Fruit fly (Drosophila melanogaster) whole organism, embryonic: ENCODE data around the gene SsRbeta.

ENCODE experiments used
- Atf-2 ChIP-seq: fragments of 200-800 bp; sonication (Bioruptor generic); optimal IDR thresholded peaks from 2 replicates; lab custom pipeline; 2016; ENCODE audit warnings: missing biosample characterization, missing genetic modification characterization
- Atf3 ChIP-seq: fragments of 200-800 bp; sonication (Bioruptor generic); optimal IDR thresholded peaks from 3 replicates; lab custom pipeline; 2016; ENCODE audit warnings: missing biosample characterization, missing genetic modification characterization
- B-H1 ChIP-seq: fragments of 200-800 bp; sonication (Bioruptor generic); IDR thresholded peaks from 3 replicates; pipeline ENCODE4 v1.3.6; 2022; ENCODE audit warnings: missing biosample characterization, missing genetic modification characterization
- Bdp1 ChIP-seq: fragments of 200-800 bp; sonication (Bioruptor generic); optimal IDR thresholded peaks from 3 replicates; lab custom pipeline; 2016; ENCODE audit warnings: missing biosample characterization, missing genetic modification characterization
- CG11093 ChIP-seq: fragments of 200-800 bp; sonication (Bioruptor generic); IDR thresholded peaks from 3 replicates; pipeline ENCODE4 v1.3.6; 2022; ENCODE audit warnings: missing biosample characterization, missing genetic modification characterization
- CG11247 ChIP-seq: fragments of 200-800 bp; sonication (Bioruptor generic); IDR thresholded peaks from 2 replicates; pipeline ENCODE4 v1.3.6; 2022; ENCODE audit warnings: missing biosample characterization, missing genetic modification characterization
- CG11560 ChIP-seq: fragments of 200-800 bp; sonication (Bioruptor generic); IDR thresholded peaks from 3 replicates; pipeline ENCODE4 v1.3.6; 2022; ENCODE audit warnings: missing biosample characterization, missing genetic modification characterization
- CG12104 ChIP-seq: fragments of 200-800 bp; sonication (Bioruptor generic); optimal IDR thresholded peaks from 3 replicates; lab custom pipeline; 2016; ENCODE audit warnings: missing biosample characterization, missing genetic modification characterization
- CG12769 ChIP-seq: fragments of 200-800 bp; sonication (Bioruptor generic); optimal IDR thresholded peaks from 2 replicates; lab custom pipeline; 2019; ENCODE audit warnings: missing biosample characterization, mild to moderate bottlenecking, missing genetic modification characterization, moderate library complexity
- CG14860 ChIP-seq: fragments of 200-800 bp; sonication (Bioruptor generic); IDR thresholded peaks from 3 replicates; pipeline ENCODE4 v1.3.6; 2022; ENCODE audit warnings: missing biosample characterization, missing genetic modification characterization; ENCODE audit not compliant: partially characterized antibody
- CG15696 ChIP-seq: fragments of 200-800 bp; sonication (Bioruptor generic); optimal IDR thresholded peaks from 2 replicates; lab custom pipeline; 2019; ENCODE audit warnings: missing biosample characterization, mild to moderate bottlenecking, missing genetic modification characterization, moderate library complexity
- CG2202 ChIP-seq: fragments of 200-800 bp; sonication (Bioruptor generic); optimal IDR thresholded peaks from 2 replicates; lab custom pipeline; 2018; ENCODE audit warnings: missing biosample characterization, mild to moderate bottlenecking, missing genetic modification characterization
- CG30431 ChIP-seq: fragments of 200-800 bp; sonication (Bioruptor generic); optimal IDR thresholded peaks from 2 replicates; lab custom pipeline; 2017; ENCODE audit warnings: missing biosample characterization, missing genetic modification characterization
- CG4730 ChIP-seq: fragments of 200-800 bp; sonication (Bioruptor generic); IDR thresholded peaks from 2 replicates; pipeline ENCODE4 v1.3.6; 2022; ENCODE audit warnings: missing biosample characterization, missing genetic modification characterization
- CG7372 ChIP-seq: fragments of 200-800 bp; sonication (Bioruptor generic); IDR thresholded peaks from 2 replicates; pipeline ENCODE4 v1.3.6; 2022; ENCODE audit warnings: missing biosample characterization, missing genetic modification characterization
- CG7556 ChIP-seq: fragments of 200-800 bp; sonication (Bioruptor generic); optimal IDR thresholded peaks from 2 replicates; lab custom pipeline; 2017; ENCODE audit warnings: missing biosample characterization, mild to moderate bottlenecking, missing genetic modification characterization
- CG7963 ChIP-seq: fragments of 200-800 bp; sonication (Bioruptor generic); IDR thresholded peaks from 3 replicates; pipeline ENCODE4 v1.3.6; 2022; ENCODE audit warnings: missing biosample characterization, missing genetic modification characterization; ENCODE audit not compliant: partially characterized antibody
- CG8765 ChIP-seq: fragments of 200-800 bp; sonication (Bioruptor generic); IDR thresholded peaks from 2 replicates; pipeline ENCODE4 v1.3.6; 2022; ENCODE audit warnings: missing biosample characterization, missing genetic modification characterization
- CG9609 ChIP-seq: fragments of 200-800 bp; sonication (Bioruptor generic); optimal IDR thresholded peaks from 3 replicates; lab custom pipeline; 2016; ENCODE audit warnings: missing biosample characterization, missing genetic modification characterization
- CG9797 ChIP-seq: fragments of 200-800 bp; sonication (Bioruptor generic); optimal IDR thresholded peaks from 3 replicates; lab custom pipeline; 2018; ENCODE audit warnings: missing biosample characterization, mild to moderate bottlenecking, missing genetic modification characterization
- E2f1 ChIP-seq: fragments of 200-800 bp; sonication (Bioruptor generic); IDR thresholded peaks from 2 replicates; pipeline ENCODE4 v1.3.6; 2022; ENCODE audit warnings: missing biosample characterization, missing genetic modification characterization
- E2f2 ChIP-seq: fragments of 200-800 bp; sonication (Bioruptor generic); IDR thresholded peaks from 2 replicates; pipeline ENCODE4 v1.3.6; 2022; ENCODE audit warnings: missing biosample characterization, missing genetic modification characterization
- Fer2 ChIP-seq: fragments of 200-800 bp; sonication (Bioruptor generic); optimal IDR thresholded peaks from 2 replicates; lab custom pipeline; 2018; ENCODE audit warnings: missing biosample characterization, mild to moderate bottlenecking, missing genetic modification characterization, moderate library complexity
- Hand ChIP-seq: fragments of 200-800 bp; sonication (Bioruptor generic); optimal IDR thresholded peaks from 2 replicates; lab custom pipeline; 2017; ENCODE audit warnings: mild to moderate bottlenecking, missing biosample characterization, missing genetic modification reagents, missing genetic modification characterization
- Hsf ChIP-seq: fragments of 200-800 bp; sonication (Bioruptor generic); optimal IDR thresholded peaks from 3 replicates; lab custom pipeline; 2016; ENCODE audit warnings: missing biosample characterization, missing genetic modification characterization
- Lim3 ChIP-seq: fragments of 200-800 bp; sonication (Bioruptor generic); IDR thresholded peaks from 2 replicates; pipeline ENCODE4 v1.3.6; 2022; ENCODE audit warnings: missing biosample characterization, missing genetic modification characterization
- Mes4 ChIP-seq: fragments of 200-800 bp; sonication (Bioruptor generic); optimal IDR thresholded peaks from 2 replicates; lab custom pipeline; 2016; ENCODE audit warnings: missing biosample characterization, missing genetic modification characterization
- Mrtf ChIP-seq: fragments of 200-800 bp; sonication (Bioruptor generic); IDR thresholded peaks from 3 replicates; pipeline ENCODE4 v1.3.6; 2022; ENCODE audit warnings: missing biosample characterization, missing genetic modification characterization
- Nf-YB ChIP-seq: fragments of 200-800 bp; sonication (Bioruptor generic); optimal IDR thresholded peaks from 3 replicates; lab custom pipeline; 2019; ENCODE audit warnings: missing biosample characterization, mild to moderate bottlenecking, missing genetic modification characterization, moderate library complexity
- NfI ChIP-seq: fragments of 200-800 bp; sonication (Bioruptor generic); optimal IDR thresholded peaks from 3 replicates; lab custom pipeline; 2018; ENCODE audit warnings: missing biosample characterization, mild to moderate bottlenecking, missing genetic modification characterization, moderate library complexity
- Trl ChIP-seq, 3 experiments: fragments of >200 bp in 2 of 3; fragments of 200-800 bp in 1 of 3; sonication (Bioruptor generic) in 1 of 3; optimal IDR thresholded peaks; 2 replicates in 1 of 3; 3 replicates in 2 of 3; lab custom pipeline; 2016 to 2017; ENCODE audit warnings: missing biosample characterization in 1 of 3, missing genetic modification characterization in 1 of 3
- Usf ChIP-seq: fragments of 200-800 bp; sonication (Bioruptor generic); optimal IDR thresholded peaks from 2 replicates; lab custom pipeline; 2017; ENCODE audit warnings: missing genotype, missing biosample characterization, missing genetic modification characterization
- bbx ChIP-seq: fragments of 200-800 bp; sonication (Bioruptor generic); IDR thresholded peaks from 2 replicates; pipeline ENCODE4 v1.3.6; 2022; ENCODE audit warnings: missing biosample characterization, missing genetic modification characterization; ENCODE audit not compliant: partially characterized antibody
- btn ChIP-seq: fragments of 200-800 bp; sonication (Bioruptor generic); optimal IDR thresholded peaks from 2 replicates; lab custom pipeline; 2016; ENCODE audit warnings: missing biosample characterization, missing genetic modification characterization
- cg ChIP-seq: fragments of 200-800 bp; sonication (Bioruptor generic); optimal IDR thresholded peaks from 3 replicates; lab custom pipeline; 2019; ENCODE audit warnings: missing biosample characterization, mild to moderate bottlenecking, missing genetic modification characterization, moderate library complexity
- chinmo ChIP-seq: fragments of 200-800 bp; sonication (Bioruptor generic); IDR thresholded peaks from 4 replicates; pipeline ENCODE4 v1.3.6; 2022; ENCODE audit warnings: missing biosample characterization, missing genetic modification characterization; ENCODE audit not compliant: partially characterized antibody
- danr ChIP-seq: fragments of 200-800 bp; sonication (Bioruptor generic); IDR thresholded peaks from 2 replicates; pipeline ENCODE4 v1.3.6; 2022; ENCODE audit warnings: missing biosample characterization, missing genetic modification characterization
- disco-r ChIP-seq: fragments of 200-800 bp; sonication (Bioruptor generic); optimal IDR thresholded peaks from 2 replicates; lab custom pipeline; 2016; ENCODE audit warnings: missing biosample characterization, missing genetic modification characterization
- dmrt11E ChIP-seq: fragments of 200-800 bp; sonication (Bioruptor generic); optimal IDR thresholded peaks from 3 replicates; lab custom pipeline; 2018; ENCODE audit warnings: missing biosample characterization, mild to moderate bottlenecking, missing genetic modification characterization, moderate library complexity
- gce ChIP-seq: fragments of 200-800 bp; sonication (Bioruptor generic); IDR thresholded peaks from 3 replicates; pipeline ENCODE4 v1.3.6; 2022; ENCODE audit warnings: missing biosample characterization, missing genetic modification characterization
- gfzf ChIP-seq: fragments of 200-800 bp; sonication (Bioruptor generic); optimal IDR thresholded peaks from 2 replicates; lab custom pipeline; 2016; ENCODE audit warnings: missing biosample characterization, mild to moderate bottlenecking, missing genetic modification characterization, moderate library complexity
- gro ChIP-seq: fragments of 200-800 bp; sonication (Bioruptor generic); optimal IDR thresholded peaks from 2 replicates; lab custom pipeline; 2016; ENCODE audit warnings: missing biosample characterization, missing genetic modification characterization
- kah ChIP-seq: fragments of 200-800 bp; sonication (Bioruptor generic); optimal IDR thresholded peaks from 2 replicates; lab custom pipeline; 2018; ENCODE audit warnings: missing biosample characterization, mild to moderate bottlenecking, missing genetic modification characterization
- nerfin-1 ChIP-seq: fragments of 200-800 bp; sonication (Bioruptor generic); optimal IDR thresholded peaks from 3 replicates; lab custom pipeline; 2019; ENCODE audit warnings: missing biosample characterization, mild to moderate bottlenecking, missing genetic modification characterization, moderate library complexity
- oc ChIP-seq: fragments of 200-800 bp; sonication (Bioruptor generic); optimal IDR thresholded peaks from 2 replicates; lab custom pipeline; 2018; ENCODE audit warnings: missing biosample characterization, mild to moderate bottlenecking, missing genetic modification characterization, moderate library complexity
- org-1 ChIP-seq: fragments of 200-800 bp; sonication (Bioruptor generic); optimal IDR thresholded peaks from 2 replicates; lab custom pipeline; 2017; ENCODE audit warnings: missing biosample characterization, missing genetic modification characterization
- rib ChIP-seq: fragments of 200-800 bp; sonication (Bioruptor generic); IDR thresholded peaks from 2 replicates; pipeline ENCODE4 v1.3.6; 2022; ENCODE audit warnings: missing biosample characterization, missing genetic modification characterization
- sens ChIP-seq: fragments of 200-800 bp; sonication (Bioruptor generic); peaks from one replicate; lab custom pipeline; 2016; ENCODE audit warnings: missing biosample characterization, missing genetic modification characterization
- sens-2 ChIP-seq: fragments of 200-800 bp; sonication (Bioruptor generic); IDR thresholded peaks from 2 replicates; pipeline ENCODE4 v1.3.6; 2022; ENCODE audit warnings: missing biosample characterization, missing genetic modification characterization
- slbo ChIP-seq: fragments of 200-800 bp; sonication (Bioruptor generic); IDR thresholded peaks from 2 replicates; pipeline ENCODE4 v1.3.6; 2022; ENCODE audit warnings: missing biosample characterization, missing genetic modification characterization
- sr ChIP-seq: fragments of 200-800 bp; sonication (Bioruptor generic); IDR thresholded peaks from 3 replicates; pipeline ENCODE4 v1.3.6; 2022; ENCODE audit warnings: missing biosample characterization, missing genetic modification characterization
- stwl ChIP-seq: fragments of 200-800 bp; sonication (Bioruptor generic); optimal IDR thresholded peaks from 3 replicates; lab custom pipeline; 2018; ENCODE audit warnings: missing biosample characterization, mild to moderate bottlenecking, missing genetic modification characterization, moderate library complexity
- usp ChIP-seq: fragments of >200 bp; optimal IDR thresholded peaks from 2 replicates; lab custom pipeline; 2017; ENCODE audit warnings: missing biosample characterization, missing genetic modification characterization

Gene SsRbeta

DNA sequence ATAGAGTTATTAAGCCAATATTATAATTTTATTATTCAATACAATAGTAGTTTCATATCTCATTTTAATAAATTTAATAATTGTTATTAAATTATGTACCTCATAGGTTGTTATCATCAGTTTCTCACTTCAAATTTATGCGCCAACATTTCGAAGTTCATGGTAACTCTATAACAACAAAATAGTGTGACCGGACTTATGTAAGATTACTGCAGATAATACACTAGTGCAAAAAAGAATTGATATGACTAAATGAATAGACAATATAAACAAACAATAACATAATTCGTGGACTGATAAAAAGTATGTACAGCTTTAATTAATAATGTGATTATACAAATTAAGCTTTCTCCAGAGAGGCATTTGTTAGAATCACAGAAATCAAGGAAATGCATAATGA is 7.6 kb upstream of the SsRbeta start, which contains the start of gene Strump (continued):
- TF ChIP-seq CG11560 (no peak), cg (GFP tag; lab: Kevin White, UChicago) (no peak), Atf3 (no peak), dmrt11E (tag; lab: Kevin White, UChicago) (no peak), CG11247 (GFP tag; lab: Robert Waterston, UW) (no peak), sr (GFP tag; lab: Robert Waterston, UW) (no peak), CG7963 (no peak), Hsf (GFP tag; lab: Kevin White, UChicago) (no peak), Mrtf (GFP tag; lab: Robert Waterston, UW) (no peak), sens-2 (GFP tag; lab: Robert Waterston, UW) (no peak), CG2202 (tag; lab: Kevin White, UChicago) (no peak), gfzf (GFP tag; lab: Kevin White, UChicago) (peak; percentile 81), E2f1 (GFP tag; lab: Robert Waterston, UW) (no peak), CG14860 (GFP tag; lab: Robert Waterston, UW) (no peak), NfI (GFP tag; lab: Kevin White, UChicago) (no peak), gce (GFP tag; lab: Robert Waterston, UW) (no peak), Usf (GFP tag; lab: Kevin White, UChicago) (no peak), sens (no peak), Lim3 (GFP tag; lab: Robert Waterston, UW) (no peak), CG9797 (GFP tag; lab: Kevin White, UChicago) (peak; percentile 70), gro (GFP tag; lab: Kevin White, UChicago) (peak; percentile 12), Trl (optimal IDR thresholded peaks at IDR 0.05; lab: Kevin White, UChicago) (no peak), Trl (GFP tag; optimal IDR thresholded peaks at IDR 0.05; lab: Kevin White, UChicago) (no peak), CG11093 (GFP tag; lab: Robert Waterston, UW) (no peak), kah (GFP tag; lab: Kevin White, UChicago) (no peak), Atf-2 (no peak), CG7556 (GFP tag; lab: Kevin White, UChicago) (no peak), CG4730 (GFP tag; lab: Robert Waterston, UW) (no peak), E2f2 (GFP tag; lab: Robert Waterston, UW) (peak; percentile 95), CG12769 (no peak), Hand (no peak), slbo (GFP tag; lab: Robert Waterston, UW) (no peak), chinmo (GFP tag; lab: Robert Waterston, UW) (no peak), CG8765 (GFP tag; lab: Robert Waterston, UW) (no peak), CG12104 (no peak), B-H1 (GFP tag; lab: Robert Waterston, UW) (no peak), usp (GFP tag; lab: Kevin White, UChicago) (no peak), Nf-YB (GFP tag; lab: Kevin White, UChicago) (no peak), CG7372 (GFP tag; lab: Robert Waterston, UW) (no peak), Fer2 (no peak), nerfin-1 (tag; lab: Kevin White, UChicago) (no peak), CG30431 (GFP tag; lab: Kevin White, UChicago) (no peak), org-1 (GFP tag; lab: Kevin White, UChicago) (no peak), stwl (peak; percentile 88), rib (GFP tag; lab: Robert Waterston, UW) (no peak), CG9609 (no peak), danr (no peak), CG15696 (no peak), oc (tag; lab: Kevin White, UChicago) (no peak), btn (GFP tag; lab: Kevin White, UChicago) (no peak), Mes4 (no peak), bbx (GFP tag; lab: Robert Waterston, UW) (peak; percentile 47), Bdp1 (GFP tag; lab: Kevin White, UChicago) (no peak), disco-r (GFP tag; lab: Kevin White, UChicago) (no peak)
